Worm (Caenorhabditis elegans): ENCODE data around the gene C09B9.1.
"Not testable (repeated sequence)": the region's sequence is repeated elsewhere in the genome, so short reads cannot be mapped to it uniquely, and the experiment has no call there.

DNA sequence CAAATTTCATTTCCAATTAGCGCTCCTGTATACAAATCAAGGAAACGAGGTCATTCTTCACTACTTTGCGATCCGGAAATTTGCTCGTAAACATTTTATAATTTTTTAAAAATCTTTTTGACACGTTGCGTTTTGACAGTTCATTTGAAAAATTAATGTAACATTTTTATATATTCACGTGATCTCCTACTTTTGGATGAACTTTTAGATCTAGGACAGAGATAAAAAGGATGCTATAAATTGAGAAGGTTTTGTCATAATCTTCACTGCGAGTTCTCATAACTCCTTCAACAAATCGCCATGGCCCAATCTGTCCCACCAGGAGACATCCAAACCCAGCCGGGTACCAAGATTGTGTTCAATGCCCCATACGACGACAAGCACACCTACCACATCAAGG is 24.7 kb downstream of the C09B9.1 start, which contains the start of gene msp-57:
- not testable (repeated sequence) for TF ChIP-seq mep-1 (tag; optimal IDR thresholded peaks at IDR 0.05); C04F5.9 (tag; optimal IDR thresholded peaks at IDR 0.05); dpl-1 (GFP tag; optimal IDR thresholded peaks at IDR 0.05); unc-62 (GFP tag; optimal IDR thresholded peaks at IDR 0.05); sptf-1 (tag; optimal IDR thresholded peaks at IDR 0.05); ztf-4 (tag; optimal IDR thresholded peaks at IDR 0.05); nhr-11 (tag; optimal IDR thresholded peaks at IDR 0.05); egl-13 (tag; optimal IDR thresholded peaks at IDR 0.05)

Measured in whole organism, L1 larva.